Worm (Caenorhabditis elegans): Measurements from ENCODE around the gene T04F8.2.

DNA sequence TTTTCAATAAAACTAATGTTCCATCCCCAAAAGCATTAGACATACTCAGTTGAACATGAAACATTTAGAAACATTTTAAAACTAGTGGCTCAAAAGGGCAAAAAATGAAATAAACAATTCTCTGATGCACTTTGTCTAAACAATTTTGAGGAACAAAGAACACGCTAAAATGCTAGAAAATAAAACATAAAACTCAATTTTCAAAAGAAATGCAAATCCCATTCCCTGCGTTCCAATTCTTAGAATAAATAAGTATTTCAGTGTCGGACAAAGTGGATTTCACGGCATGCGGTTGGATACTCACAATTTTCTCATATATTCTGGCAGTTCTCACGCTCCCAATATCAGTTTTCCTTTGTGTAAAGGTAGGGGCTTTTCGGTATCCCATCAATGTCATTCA is 23.1 kb downstream of the T04F8.2 start:
- no peak for TF ChIP-seq W03F9.2 (tag; optimal IDR thresholded peaks at IDR 0.05)
- TF ChIP-seq him-1 (tag; optimal IDR thresholded peaks at IDR 0.05) = no peak

All from whole organism, L4/young adult.